Fruit fly (Drosophila melanogaster) whole organism, pupa: ENCODE measurements around the gene CG32772.
A peak's percentile ranks its signal among the peaks of the same experiment; 100 is the strongest.

ENCODE experiments used
- CG10348 ChIP-seq: fragments of 200-800 bp; sonication (Bioruptor generic); IDR thresholded peaks from 2 replicates; pipeline ENCODE4 v1.3.6; 2022; ENCODE audit warnings: missing biosample characterization, missing genetic modification characterization
- CG12605 ChIP-seq: fragments of 200-800 bp; sonication (Bioruptor generic); IDR thresholded peaks from 2 replicates; pipeline ENCODE4 v1.3.6; 2022; ENCODE audit warnings: missing biosample characterization, missing genetic modification characterization
- CG13204 ChIP-seq: fragments of 200-800 bp; sonication (Bioruptor generic); optimal IDR thresholded peaks from 2 replicates; lab custom pipeline; 2018; ENCODE audit warnings: missing biosample characterization, mild to moderate bottlenecking, missing genetic modification characterization, moderate library complexity
- CG14655 ChIP-seq: fragments of 200-800 bp; sonication (Bioruptor generic); optimal IDR thresholded peaks from 3 replicates; lab custom pipeline; 2017; ENCODE audit warnings: mild to moderate bottlenecking, missing biosample characterization, missing genetic modification reagents, missing genetic modification characterization
- CG15710 ChIP-seq: fragments of 200-800 bp; sonication (Bioruptor generic); optimal IDR thresholded peaks from 2 replicates; lab custom pipeline; 2018; ENCODE audit warnings: missing biosample characterization, mild to moderate bottlenecking, missing genetic modification characterization, moderate library complexity
- CG17806 ChIP-seq: fragments of 200-800 bp; sonication (Bioruptor generic); optimal IDR thresholded peaks from 2 replicates; lab custom pipeline; 2018; ENCODE audit warnings: missing biosample characterization, mild to moderate bottlenecking, missing genetic modification characterization, moderate library complexity
- CG32121 ChIP-seq: fragments of 200-800 bp; sonication (Bioruptor generic); IDR thresholded peaks from 2 replicates; pipeline ENCODE4 v1.3.6; 2022; ENCODE audit warnings: missing biosample characterization, missing genetic modification characterization
- CG34367 ChIP-seq: fragments of 200-800 bp; sonication (Bioruptor generic); optimal IDR thresholded peaks from 2 replicates; lab custom pipeline; 2018; ENCODE audit warnings: missing biosample characterization, mild to moderate bottlenecking, missing genetic modification characterization
- CG4496 ChIP-seq: fragments of 200-800 bp; sonication (Bioruptor generic); IDR thresholded peaks from 3 replicates; pipeline ENCODE4 v1.3.6; 2022; ENCODE audit warnings: missing biosample characterization, missing genetic modification characterization
- CG8159 ChIP-seq: fragments of 200-800 bp; sonication (Bioruptor generic); optimal IDR thresholded peaks from 3 replicates; lab custom pipeline; 2018; ENCODE audit warnings: missing biosample characterization, mild to moderate bottlenecking, missing genetic modification characterization, moderate library complexity
- CG8301 ChIP-seq: fragments of 200-800 bp; sonication (Bioruptor generic); optimal IDR thresholded peaks from 2 replicates; lab custom pipeline; 2018; ENCODE audit warnings: missing biosample characterization, mild to moderate bottlenecking, missing genetic modification characterization
- CG9948 ChIP-seq: fragments of 200-800 bp; sonication (Bioruptor generic); optimal IDR thresholded peaks from 2 replicates; lab custom pipeline; 2018; ENCODE audit warnings: missing biosample characterization, mild to moderate bottlenecking, missing genetic modification characterization, moderate library complexity
- D1 ChIP-seq: fragments of 200-800 bp; sonication (Bioruptor generic); optimal IDR thresholded peaks from 2 replicates; lab custom pipeline; 2018; ENCODE audit warnings: missing biosample characterization, mild to moderate bottlenecking, missing genetic modification characterization, moderate library complexity
- EcR ChIP-seq: fragments of 200-800 bp; sonication (Bioruptor generic); optimal IDR thresholded peaks from 3 replicates; lab custom pipeline; 2019; ENCODE audit warnings: missing biosample characterization, missing genetic modification characterization, mild to moderate bottlenecking, moderate library complexity, missing genetic modification reagents
- Ets98B ChIP-seq: fragments of 200-800 bp; sonication (Bioruptor generic); IDR thresholded peaks from 2 replicates; pipeline ENCODE4 v1.3.6; 2022; ENCODE audit warnings: missing biosample characterization, missing genetic modification characterization
- Pif1A ChIP-seq: fragments of 200-800 bp; sonication (Bioruptor generic); optimal IDR thresholded peaks from 3 replicates; lab custom pipeline; 2016; ENCODE audit warnings: missing biosample characterization, missing genetic modification characterization
- Pif1B ChIP-seq: fragments of 200-800 bp; sonication (Bioruptor generic); optimal IDR thresholded peaks from 3 replicates; lab custom pipeline; 2016; ENCODE audit warnings: missing biosample characterization, missing genetic modification characterization
- Snoo ChIP-seq: fragments of 200-800 bp; sonication (Bioruptor generic); optimal IDR thresholded peaks from 3 replicates; lab custom pipeline; 2017; ENCODE audit warnings: missing biosample characterization, mild to moderate bottlenecking, missing genetic modification characterization, inconsistent platforms
- fd96Ca ChIP-seq: fragments of 200-800 bp; sonication (Bioruptor generic); IDR thresholded peaks from 3 replicates; pipeline ENCODE4 v1.3.6; 2022; ENCODE audit warnings: missing biosample characterization, missing genetic modification characterization
- gl ChIP-seq: fragments of 200-800 bp; sonication (Bioruptor generic); optimal IDR thresholded peaks from 2 replicates; lab custom pipeline; 2018; ENCODE audit warnings: missing biosample characterization, mild to moderate bottlenecking, missing genetic modification characterization
- rn ChIP-seq: fragments of 200-800 bp; sonication (Bioruptor generic); IDR thresholded peaks from 2 replicates; pipeline ENCODE4 v1.3.6; 2022; ENCODE audit warnings: missing biosample characterization, missing genetic modification characterization

The CG32772 gene

dm6 chrX:4912370-4912769 is 3.5 kb downstream of the CG32772 start:
- TF ChIP-seq Pif1B (GFP tag; lab: Kevin White, UChicago) (no peak), CG10348 (GFP tag; lab: Robert Waterston, UW) (no peak), CG32121 (no peak), CG17806 (tag; lab: Kevin White, UChicago) (no peak)

dm6 chrX:4918228-4919022 is 9.5 kb downstream of the CG32772 start, which contains the start of the genes CG4041 and Hgsnat:
Gene CG4041, minus strand, starts transcription at chrX:4918447.
Gene Hgsnat, plus strand, starts transcription at chrX:4918730.
- TF ChIP-seq CG8159 (tag; lab: Kevin White, UChicago) (peak; percentile 12), CG14655 (GFP tag; lab: Kevin White, UChicago) (peak; percentile 22), D1 (tag; lab: Kevin White, UChicago) (no peak), fd96Ca (GFP tag; lab: Robert Waterston, UW) (0 out of 3 replicates have a peak, but pooled peaks have one; percentile 5), EcR (GFP tag; lab: Kevin White, UChicago) (peak; percentile 95)

- TF ChIP-seq CG13204 (GFP tag; lab: Kevin White, UChicago): peak; percentile 11
- TF ChIP-seq CG34367 (tag; lab: Kevin White, UChicago): peak; percentile 80
- TF ChIP-seq EcR (GFP tag; lab: Kevin White, UChicago): no peak
- peak; percentile 78 for TF ChIP-seq Pif1B (GFP tag; lab: Kevin White, UChicago)
- TF ChIP-seq Ets98B (GFP tag; lab: Robert Waterston, UW): peak; percentile 94
- peak; percentile 87 for TF ChIP-seq Pif1A
- peak; percentile 79 for TF ChIP-seq CG17806 (tag; lab: Kevin White, UChicago)
- no peak for TF ChIP-seq D1 (tag; lab: Kevin White, UChicago)
- TF ChIP-seq CG9948 (tag; lab: Kevin White, UChicago): peak; percentile 76
- TF ChIP-seq gl (tag; lab: Kevin White, UChicago): peak; percentile 56
- TF ChIP-seq fd96Ca (GFP tag; lab: Robert Waterston, UW): peak; percentile 96
- peak; percentile 88 for TF ChIP-seq CG12605 (GFP tag; lab: Robert Waterston, UW)
- TF ChIP-seq CG32121: peak; percentile 94
- TF ChIP-seq CG8159 (tag; lab: Kevin White, UChicago): peak; percentile 76
- peak; percentile 28 for TF ChIP-seq Snoo (tag; lab: Kevin White, UChicago)
- peak; percentile 97 for TF ChIP-seq CG4496 (GFP tag; lab: Robert Waterston, UW)
- peak; percentile 80 for TF ChIP-seq CG14655 (GFP tag; lab: Kevin White, UChicago)
- TF ChIP-seq CG8301 (tag; lab: Kevin White, UChicago): peak; percentile 83
- peak; percentile 80 for TF ChIP-seq rn (GFP tag; lab: Robert Waterston, UW)
- TF ChIP-seq CG15710 (tag; lab: Kevin White, UChicago): peak; percentile 83
- TF ChIP-seq CG10348 (GFP tag; lab: Robert Waterston, UW): peak; percentile 87
Measured at dm6 chrX:4919040-4919881, 10.4 kb downstream of the CG32772 start.

DNA sequence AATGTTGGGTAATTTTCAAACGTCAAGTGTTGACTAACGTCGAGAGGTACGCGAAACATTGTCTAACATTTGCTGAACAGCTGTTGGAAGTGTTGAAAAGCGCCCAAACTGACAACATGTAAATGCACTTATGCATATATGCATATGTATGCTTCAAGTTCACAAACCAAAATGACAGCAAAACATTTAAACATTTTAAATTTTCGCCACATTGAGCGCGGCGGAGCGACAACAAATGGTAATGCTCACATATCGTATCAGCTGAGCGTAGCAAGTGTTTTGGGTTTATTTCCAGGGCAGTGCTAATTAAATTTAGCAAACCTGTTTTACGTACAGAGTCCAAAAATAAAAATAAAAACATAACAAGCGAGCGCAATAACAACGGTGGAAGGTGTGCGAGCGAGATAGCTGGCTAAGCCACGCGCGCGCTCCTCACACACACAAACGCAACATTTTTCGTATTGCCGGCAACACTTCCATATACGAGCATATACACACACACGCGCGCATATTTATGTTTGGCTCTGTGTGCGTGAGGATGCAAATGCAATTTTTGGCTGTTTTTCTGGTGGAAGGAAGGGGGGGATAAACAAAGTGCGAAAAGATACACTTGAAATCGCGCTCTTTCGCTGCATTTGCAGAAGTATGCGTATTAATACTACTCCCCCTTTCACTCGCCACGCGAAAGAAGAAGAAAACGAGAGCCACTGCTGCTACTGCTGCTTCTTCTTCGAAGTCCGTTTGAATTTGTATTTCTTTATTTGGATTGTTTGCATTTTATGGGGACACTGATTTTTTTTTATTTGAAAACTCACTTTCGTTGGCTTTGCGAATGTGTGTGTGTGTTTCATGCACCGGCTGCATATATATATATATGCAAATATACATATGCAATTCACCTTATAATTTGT is 21.5 kb downstream of the CG32772 start:
- TF ChIP-seq CG15710 (tag; lab: Kevin White, UChicago) (no peak), CG14655 (GFP tag; lab: Kevin White, UChicago) (peak; percentile 25), Snoo (tag; lab: Kevin White, UChicago) (no peak), gl (tag; lab: Kevin White, UChicago) (no peak), EcR (GFP tag; lab: Kevin White, UChicago) (no peak), Pif1B (GFP tag; lab: Kevin White, UChicago) (peak; percentile 34), CG8301 (tag; lab: Kevin White, UChicago) (peak; percentile 41), CG9948 (tag; lab: Kevin White, UChicago) (no peak), CG34367 (tag; lab: Kevin White, UChicago) (peak; percentile 27), CG10348 (GFP tag; lab: Robert Waterston, UW) (no peak), CG8159 (tag; lab: Kevin White, UChicago) (peak; percentile 19), Pif1A (peak; percentile 32)
- TF ChIP-seq, all 21 proteins: peak for 6

- no peak for TF ChIP-seq CG14655 (GFP tag; lab: Kevin White, UChicago)
Measured at dm6 chrX:4931048-4931447, 22.1 kb downstream of the CG32772 start.
